Worm (Caenorhabditis elegans) whole organism, L2 larva: ENCODE results near the gene cutl-9.

Experiments used
- aly-2 ChIP-seq: fragments of 150-350 bp; optimal IDR thresholded peaks from 2 replicates; lab custom pipeline; 2014; ENCODE audit warnings: missing biosample characterization, missing genetic modification characterization
- egl-27 ChIP-seq: sonication (generic microtip); optimal IDR thresholded peaks from 3 replicates; lab custom pipeline; 2017; ENCODE audit warnings: missing biosample characterization, missing genetic modification reagents, missing genetic modification characterization
- nhr-10 ChIP-seq: sonication (generic microtip); optimal IDR thresholded peaks from 2 replicates; lab custom pipeline; 2017; ENCODE audit warnings: missing biosample characterization, missing genetic modification characterization
- nhr-12 ChIP-seq: fragments of 150-350 bp; optimal IDR thresholded peaks from 2 replicates; lab custom pipeline; 2014; ENCODE audit warnings: missing biosample characterization, missing genetic modification characterization
- nhr-237 ChIP-seq: fragments of 150-350 bp; optimal IDR thresholded peaks from 2 replicates; lab custom pipeline; 2014; ENCODE audit warnings: missing biosample characterization, missing genetic modification characterization
- nhr-25 ChIP-seq: fragments of 150-350 bp; sonication (generic microtip); optimal IDR thresholded peaks from 3 replicates; lab custom pipeline; 2014; ENCODE audit warnings: missing biosample characterization, missing genetic modification characterization
- unc-39 ChIP-seq: fragments of 150-350 bp; optimal IDR thresholded peaks from 2 replicates; lab custom pipeline; 2014; ENCODE audit warnings: missing biosample characterization, missing genetic modification characterization
- unc-55 ChIP-seq: fragments of 150-350 bp; sonication (generic microtip); optimal IDR thresholded peaks from 3 replicates; lab custom pipeline; 2014; ENCODE audit warnings: missing biosample characterization, missing genetic modification reagents, missing genetic modification characterization

DNA sequence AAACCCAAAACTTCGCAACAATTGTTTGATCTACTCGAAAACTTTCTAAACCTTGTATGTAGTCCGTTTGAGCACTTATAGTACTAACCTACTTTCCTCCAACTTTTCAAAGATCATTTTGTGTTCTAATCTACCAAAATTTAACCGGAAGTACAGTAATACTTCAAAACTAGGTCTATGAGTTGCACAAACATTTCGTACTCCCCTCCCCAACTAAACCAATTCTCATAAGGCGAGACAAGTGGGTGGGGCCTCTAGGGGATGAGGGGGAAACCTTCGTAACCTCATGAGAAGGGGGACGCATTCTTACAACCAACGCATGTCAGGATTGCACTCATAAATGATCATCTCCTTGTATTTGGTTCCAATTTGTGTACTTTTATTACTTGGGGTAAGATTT is at the start of gene cutl-9:
- TF ChIP-seq unc-39, result no peak
- no peak for TF ChIP-seq nhr-25 (tag; lab: Kevin White, UChicago)
- TF ChIP-seq unc-55 (GFP tag; lab: Kevin White, UChicago), result no peak
- no peak for TF ChIP-seq nhr-10 (tag; lab: Kevin White, UChicago)
- no peak for TF ChIP-seq egl-27 (tag; lab: Kevin White, UChicago)
- TF ChIP-seq nhr-237 (tag; lab: Kevin White, UChicago), result no peak
- TF ChIP-seq nhr-12 (tag; lab: Kevin White, UChicago), result no peak
- TF ChIP-seq aly-2 (tag; lab: Kevin White, UChicago), result no peak
